Worm (Caenorhabditis elegans) whole organism, young adult: ENCODE measurements around the gene cpr-2.

Experiments
- B0261.1 ChIP-seq: sonication (generic microtip); optimal IDR thresholded peaks from 2 replicates; lab custom pipeline; 2016; ENCODE audit warnings: mild to moderate bottlenecking, missing genetic modification characterization, moderate library complexity, missing compliant biosample characterization
- B0336.3 ChIP-seq: fragments of 200-800 bp; sonication (Bioruptor generic); IDR thresholded peaks from 2 replicates; pipeline ENCODE4 v1.3.6; 2022; ENCODE audit warnings: missing genetic modification characterization, missing compliant biosample characterization
- D2030.7 ChIP-seq: fragments of 200-800 bp; sonication (Bioruptor generic); IDR thresholded peaks from 2 replicates; pipeline ENCODE4 v1.3.6; 2022; ENCODE audit warnings: missing genetic modification reagents, missing genetic modification characterization, missing compliant biosample characterization
- F10E7.11 ChIP-seq: sonication (generic microtip); optimal IDR thresholded peaks from 2 replicates; lab custom pipeline; 2017; ENCODE audit warnings: mild to moderate bottlenecking, missing genetic modification characterization, moderate library complexity, missing compliant biosample characterization
- F22D6.2 ChIP-seq: sonication (generic microtip); optimal IDR thresholded peaks from 2 replicates; lab custom pipeline; 2016; ENCODE audit warnings: mild to moderate bottlenecking, missing genetic modification characterization, missing compliant biosample characterization
- F23B12.7 ChIP-seq: sonication (generic microtip); optimal IDR thresholded peaks from 2 replicates; lab custom pipeline; 2017; ENCODE audit warnings: missing genetic modification characterization, mild to moderate bottlenecking, missing compliant biosample characterization, antibody characterized with exemption, moderate library complexity; ENCODE audit not compliant: insufficient read depth
- F39B2.1 ChIP-seq: fragments of 200-800 bp; sonication (Bioruptor generic); IDR thresholded peaks from 2 replicates; pipeline ENCODE4 v1.3.6; 2022; ENCODE audit warnings: missing genetic modification reagents, missing genetic modification characterization, missing compliant biosample characterization
- F49E8.2 ChIP-seq: sonication (generic microtip); optimal IDR thresholded peaks from 3 replicates; lab custom pipeline; 2017; ENCODE audit warnings: missing genetic modification characterization, mild to moderate bottlenecking, missing compliant biosample characterization, antibody characterized with exemption, moderate library complexity; ENCODE audit not compliant: insufficient read depth
- F57C9.4 ChIP-seq: sonication (generic microtip); optimal IDR thresholded peaks from 2 replicates; lab custom pipeline; 2017; ENCODE audit warnings: mild to moderate bottlenecking, missing genetic modification characterization, missing compliant biosample characterization
- ama-1 ChIP-seq, 3 experiments: fragments of 150-350 bp in 1 of 3; sonication (generic microtip) in 2 of 3; optimal IDR thresholded peaks; 2 replicates each; lab custom pipeline; 2014 to 2018; ENCODE audit warnings: missing biosample characterization in 2 of 3, missing genetic modification characterization in 2 of 3, missing genetic modification reagents in 2 of 3
- aptf-2 ChIP-seq: fragments of 200-800 bp; sonication (Bioruptor generic); conservative IDR thresholded peaks from 2 replicates; pipeline ENCODE4 v1.3.6; 2022; ENCODE audit warnings: missing genetic modification reagents, missing genetic modification characterization, missing compliant biosample characterization
- atf-7 ChIP-seq: sonication (generic microtip); optimal IDR thresholded peaks from 2 replicates; lab custom pipeline; 2017; ENCODE audit warnings: mild to moderate bottlenecking, missing genetic modification characterization, missing compliant biosample characterization
- attf-6 ChIP-seq: fragments of 200-800 bp; sonication (Bioruptor generic); IDR thresholded peaks from 2 replicates; pipeline ENCODE4 v1.3.6; 2022; ENCODE audit warnings: missing genetic modification reagents, missing genetic modification characterization, missing compliant biosample characterization
- ccch-3 ChIP-seq: fragments of 200-800 bp; sonication (Bioruptor generic); optimal IDR thresholded peaks from 2 replicates; lab custom pipeline; 2018; ENCODE audit warnings: mild to moderate bottlenecking, missing genetic modification characterization, missing compliant biosample characterization
- cebp-1 ChIP-seq, 2 experiments: fragments of 200-800 bp in 1 of 2; sonication (Bioruptor generic) in 1 of 2; sonication (generic microtip) in 1 of 2; IDR thresholded peaks in 1 of 2; optimal IDR thresholded peaks in 1 of 2; 2 replicates each; pipeline versions ENCODE4 v1.3.6 to Lab custom; 2017 to 2022; ENCODE audit warnings: missing compliant biosample characterization in 2 of 2, missing genetic modification characterization in 2 of 2, mild to moderate bottlenecking in 1 of 2, missing genetic modification reagents in 1 of 2, moderate library complexity in 1 of 2
- ceh-27 ChIP-seq: fragments of 200-800 bp; sonication (Bioruptor generic); optimal IDR thresholded peaks from 2 replicates; lab custom pipeline; 2018; ENCODE audit warnings: mild to moderate bottlenecking, missing genetic modification characterization, moderate library complexity, missing compliant biosample characterization
- ceh-40 ChIP-seq: fragments of 200-800 bp; sonication (Bioruptor generic); IDR thresholded peaks from 2 replicates; pipeline ENCODE4 v1.3.6; 2022; ENCODE audit warnings: missing genetic modification characterization, missing compliant biosample characterization
- ceh-91 ChIP-seq: fragments of 200-800 bp; sonication (Bioruptor generic); IDR thresholded peaks from 2 replicates; pipeline ENCODE4 v1.3.6; 2022; ENCODE audit warnings: missing genetic modification reagents, missing genetic modification characterization, missing compliant biosample characterization
- chd-7 ChIP-seq: sonication (generic microtip); optimal IDR thresholded peaks from 2 replicates; lab custom pipeline; 2016; ENCODE audit warnings: mild to moderate bottlenecking, missing genetic modification characterization, moderate library complexity, missing compliant biosample characterization
- dpl-1 ChIP-seq: fragments of 150-350 bp; optimal IDR thresholded peaks from 2 replicates; lab custom pipeline; 2014; ENCODE audit warnings: missing biosample characterization, missing genetic modification reagents, missing genetic modification characterization
- fkh-3 ChIP-seq: sonication (generic microtip); optimal IDR thresholded peaks from 2 replicates; lab custom pipeline; 2016; ENCODE audit warnings: mild to moderate bottlenecking, missing genetic modification characterization, missing compliant biosample characterization
- him-1 ChIP-seq: sonication (generic microtip); optimal IDR thresholded peaks from 2 replicates; lab custom pipeline; 2016; ENCODE audit warnings: missing genotype, missing genetic modification reagents, missing genetic modification characterization, missing compliant biosample characterization
- hlh-26 ChIP-seq: fragments of 200-800 bp; sonication (Bioruptor generic); conservative IDR thresholded peaks from 2 replicates; pipeline ENCODE4 v1.3.6; 2022; ENCODE audit warnings: missing genetic modification reagents, missing genetic modification characterization, missing compliant biosample characterization
- hrde-1 ChIP-seq: sonication (generic microtip); optimal IDR thresholded peaks from 2 replicates; lab custom pipeline; 2016; ENCODE audit warnings: missing genetic modification characterization, mild to moderate bottlenecking, missing compliant biosample characterization, moderate library complexity, missing genotype, missing genetic modification reagents, borderline replicate concordance
- lag-1 ChIP-seq: fragments of 200-800 bp; sonication (Bioruptor generic); IDR thresholded peaks from 2 replicates; pipeline ENCODE4 v1.3.6; 2022; ENCODE audit warnings: missing genetic modification reagents, missing genetic modification characterization, missing compliant biosample characterization
- let-526 ChIP-seq: fragments of 200-800 bp; sonication (Bioruptor generic); IDR thresholded peaks from 2 replicates; pipeline ENCODE4 v1.3.6; 2022; ENCODE audit warnings: missing genetic modification reagents, missing genetic modification characterization, missing compliant biosample characterization
- let-607 ChIP-seq, 2 experiments: fragments of 200-800 bp in 1 of 2; sonication (Bioruptor generic) in 1 of 2; sonication (generic microtip) in 1 of 2; optimal IDR thresholded peaks; 2 replicates each; lab custom pipeline; 2016 to 2018; ENCODE audit warnings: mild to moderate bottlenecking in 2 of 2, missing compliant biosample characterization in 2 of 2, missing genetic modification characterization in 2 of 2, moderate library complexity in 2 of 2, missing genotype in 1 of 2
- lin-26 ChIP-seq: fragments of 200-800 bp; sonication (Bioruptor generic); IDR thresholded peaks from 2 replicates; pipeline ENCODE4 v1.3.6; 2022; ENCODE audit warnings: missing genetic modification reagents, missing genetic modification characterization, missing compliant biosample characterization
- lir-1 ChIP-seq: fragments of 200-800 bp; sonication (Bioruptor generic); conservative IDR thresholded peaks from 2 replicates; pipeline ENCODE4 v1.3.6; 2022; ENCODE audit warnings: missing genetic modification reagents, missing genetic modification characterization, missing compliant biosample characterization
- lsl-1 ChIP-seq: fragments of 200-800 bp; sonication (Bioruptor generic); optimal IDR thresholded peaks from 2 replicates; lab custom pipeline; 2018; ENCODE audit warnings: mild to moderate bottlenecking, missing genetic modification characterization, moderate library complexity, missing compliant biosample characterization
- madf-10 ChIP-seq: sonication (generic microtip); optimal IDR thresholded peaks from 2 replicates; lab custom pipeline; 2016; ENCODE audit warnings: mild to moderate bottlenecking, missing genetic modification characterization, missing compliant biosample characterization
- mel-28 ChIP-seq: sonication (generic microtip); optimal IDR thresholded peaks from 2 replicates; lab custom pipeline; 2016; ENCODE audit warnings: borderline replicate concordance, mild to moderate bottlenecking, missing genetic modification characterization, missing compliant biosample characterization
- nfya-1 ChIP-seq: sonication (generic microtip); optimal IDR thresholded peaks from 2 replicates; lab custom pipeline; 2017; ENCODE audit warnings: antibody characterized with exemption, missing compliant biosample characterization, missing genetic modification characterization, borderline replicate concordance; ENCODE audit not compliant: insufficient read depth
- nhr-90 ChIP-seq: sonication (generic microtip); optimal IDR thresholded peaks from 2 replicates; lab custom pipeline; 2016; ENCODE audit warnings: missing genotype, mild to moderate bottlenecking, missing genetic modification characterization, missing compliant biosample characterization
- snpc-4 ChIP-seq, 5 experiments: fragments of 150-350 bp in 1 of 5; sonication (generic microtip) in 4 of 5; optimal IDR thresholded peaks; 2 replicates each; lab custom pipeline; 2014 to 2018; ENCODE audit warnings: missing genetic modification characterization in 5 of 5, missing biosample characterization in 3 of 5, antibody characterized with exemption in 2 of 5, mild to moderate bottlenecking in 2 of 5, missing compliant biosample characterization in 2 of 5, missing genotype in 2 of 5, moderate library complexity in 2 of 5, missing genetic modification reagents in 1 of 5
- zfh-2 ChIP-seq: fragments of 200-800 bp; sonication (Bioruptor generic); conservative IDR thresholded peaks from 2 replicates; pipeline ENCODE4 v1.3.6; 2022; ENCODE audit warnings: missing genetic modification reagents, missing genetic modification characterization, missing compliant biosample characterization
- ztf-18 ChIP-seq: sonication (generic microtip); optimal IDR thresholded peaks from 2 replicates; lab custom pipeline; 2016; ENCODE audit warnings: missing genotype, mild to moderate bottlenecking, missing genetic modification characterization, missing compliant biosample characterization
- ztf-26 ChIP-seq: sonication (generic microtip); optimal IDR thresholded peaks from 2 replicates; lab custom pipeline; 2017; ENCODE audit warnings: missing genetic modification characterization, missing compliant biosample characterization
- ztf-3 ChIP-seq: fragments of 200-800 bp; sonication (Bioruptor generic); optimal IDR thresholded peaks from 2 replicates; lab custom pipeline; 2018; ENCODE audit warnings: mild to moderate bottlenecking, missing genetic modification characterization, missing compliant biosample characterization

cpr-2 gene

DNA sequence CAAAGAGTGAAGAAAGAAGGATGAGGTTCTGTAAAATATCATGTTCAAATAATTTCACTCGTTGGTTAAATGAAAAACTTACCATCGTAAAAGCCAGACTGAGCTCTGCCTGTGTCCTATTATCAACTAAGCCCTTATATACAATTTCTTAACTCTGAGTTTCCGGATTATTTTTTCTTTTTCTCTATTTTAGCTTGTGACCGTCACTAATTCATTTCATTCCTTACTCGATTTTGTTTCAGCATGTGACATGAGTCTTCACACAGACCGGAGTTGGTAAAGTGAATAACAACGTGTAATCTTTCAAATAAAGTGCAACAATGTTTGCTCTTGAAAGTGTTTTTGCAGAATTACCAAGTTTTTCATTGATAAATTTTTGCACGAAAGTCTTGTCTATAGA, at the start of gene cpr-2:
cpr-2 (minus strand) TSS at position 101 of the 400 bp plus-strand sequence.
- TF ChIP-seq nfya-1 (tag; lab: Kevin White, UChicago) (no peak), ztf-3 (no peak), chd-7 (no peak), let-526 (no peak), atf-7 (no peak), madf-10 (no peak), F57C9.4 (tag; lab: Kevin White, UChicago) (no peak), snpc-4 (GFP tag; optimal IDR thresholded peaks at IDR 0.05; lab: Kevin White, UChicago) (no peak), snpc-4 (tag; optimal IDR thresholded peaks at IDR 0.05; lab: Kevin White, UChicago) (no peak), lin-26 (GFP tag; lab: Robert Waterston, UW) (no peak), D2030.7 (GFP tag; lab: Robert Waterston, UW) (no peak), F39B2.1 (GFP tag; lab: Robert Waterston, UW) (no peak)

DNA sequence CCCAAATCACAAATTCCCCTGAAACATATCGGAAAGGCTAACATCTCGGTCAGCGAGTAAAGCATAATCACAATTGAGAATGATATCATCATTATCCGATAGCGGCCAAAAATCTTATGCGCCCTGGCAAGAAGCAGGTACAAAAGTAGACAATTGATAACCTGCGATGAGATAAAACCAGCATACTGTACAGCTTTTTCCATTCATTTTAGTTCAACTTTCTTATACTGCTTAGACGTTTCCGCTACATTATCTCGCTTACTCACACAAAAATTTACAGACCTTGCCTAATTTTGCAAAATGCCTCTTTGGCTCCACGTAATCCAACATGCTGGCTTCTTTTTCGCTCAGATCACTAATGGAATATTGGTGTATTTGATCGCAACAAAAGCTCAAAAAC, 49.1 kb upstream of the cpr-2 start, which contains the start of gene str-150:
str-150 (plus strand) TSS at position 301 of the 400 bp plus-strand sequence.
- no peak for TF ChIP-seq cebp-1 (GFP tag; IDR thresholded peaks at IDR 0.05; lab: Robert Waterston, UW)
- no peak for TF ChIP-seq cebp-1 (tag; optimal IDR thresholded peaks at IDR 0.05; lab: Kevin White, UChicago)
- no peak for TF ChIP-seq F23B12.7 (tag; lab: Kevin White, UChicago)
- no peak for TF ChIP-seq dpl-1
- no peak for TF ChIP-seq lag-1 (GFP tag; lab: Robert Waterston, UW)
- TF ChIP-seq let-607 (tag; optimal IDR thresholded peaks at IDR 0.05; lab: Kevin White, UChicago), result no peak
- no peak for TF ChIP-seq F49E8.2 (tag; lab: Kevin White, UChicago)
- no peak for TF ChIP-seq attf-6 (GFP tag; lab: Robert Waterston, UW)
- no peak for TF ChIP-seq lsl-1 (GFP tag; lab: Kevin White, UChicago)
- no peak for TF ChIP-seq nhr-90

DNA sequence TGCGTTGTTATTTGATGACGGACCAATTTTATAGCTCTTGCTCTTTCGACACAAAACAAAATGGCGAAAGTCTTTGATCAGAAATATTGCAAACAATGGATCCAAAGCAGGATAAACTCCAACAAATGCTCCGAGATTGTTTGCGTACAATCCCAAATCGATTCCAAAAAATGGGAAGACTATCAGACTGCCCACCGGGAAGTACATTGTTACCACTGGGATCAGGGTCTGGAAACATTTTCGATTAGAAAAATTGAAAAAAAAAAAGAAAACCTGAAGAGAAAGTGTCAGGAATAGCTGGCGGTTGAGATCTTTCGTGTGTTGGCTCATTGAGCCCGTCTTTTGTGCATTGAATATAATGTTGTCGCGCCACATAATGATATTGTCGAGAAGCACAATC, 47.2 kb upstream of the cpr-2 start:
- TF ChIP-seq ceh-27 (GFP tag; lab: Kevin White, UChicago), result no peak
- TF ChIP-seq lir-1 (GFP tag; lab: Robert Waterston, UW), result no peak
- no peak for TF ChIP-seq ama-1 (optimal IDR thresholded peaks at IDR 0.05; lab: Kevin White, UChicago)
- TF ChIP-seq ama-1 (GFP tag; optimal IDR thresholded peaks at IDR 0.05; lab: Kevin White, UChicago), result no peak
- TF ChIP-seq dpl-1, result no peak
- TF ChIP-seq F22D6.2 (tag; lab: Kevin White, UChicago), result no peak
- no peak for TF ChIP-seq aptf-2
- no peak for TF ChIP-seq fkh-3
- TF ChIP-seq him-1 (tag; lab: Kevin White, UChicago), result no peak
- TF ChIP-seq hrde-1 (tag; lab: Kevin White, UChicago), result no peak
- TF ChIP-seq ceh-91 (GFP tag; lab: Robert Waterston, UW), result no peak
- TF ChIP-seq F10E7.11 (tag; lab: Kevin White, UChicago), result no peak
- TF ChIP-seq B0261.1 (tag; lab: Kevin White, UChicago), result no peak

DNA sequence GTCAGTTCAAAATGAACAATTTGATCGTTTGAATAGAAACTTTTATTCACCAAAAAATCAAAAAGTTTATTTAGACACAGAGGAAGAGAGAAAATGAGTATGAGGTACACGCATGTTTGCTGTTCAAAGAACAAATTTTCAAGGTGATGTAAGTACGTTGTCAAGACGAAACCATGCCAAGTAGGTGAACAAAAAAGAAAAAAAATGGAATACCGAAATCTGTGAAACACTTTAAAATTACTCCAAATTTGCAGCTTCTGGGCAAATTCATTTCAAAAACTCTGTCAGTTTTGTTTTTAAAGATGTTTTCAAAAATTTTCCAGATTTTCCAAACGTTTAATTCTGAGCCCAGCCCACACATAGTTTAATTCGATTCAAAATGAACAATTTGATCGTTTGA, 46.5 kb upstream of the cpr-2 start, which contains the start of gene nhr-271:
nhr-271 (minus strand) TSS at position 101 of the 400 bp plus-strand sequence.
- TF ChIP-seq mel-28 (tag; lab: Kevin White, UChicago) (no peak), nfya-1 (tag; lab: Kevin White, UChicago) (no peak), F22D6.2 (tag; lab: Kevin White, UChicago) (no peak), ztf-26 (no peak), ccch-3 (GFP tag; lab: Kevin White, UChicago) (no peak), snpc-4 (GFP tag; optimal IDR thresholded peaks at IDR 0.05; lab: Kevin White, UChicago) (no peak), snpc-4 (tag; optimal IDR thresholded peaks at IDR 0.05; lab: Kevin White, UChicago) (no peak), ceh-40 (GFP tag; lab: Robert Waterston, UW) (no peak), B0336.3 (no peak), hlh-26 (GFP tag; lab: Robert Waterston, UW) (no peak), zfh-2 (GFP tag; lab: Robert Waterston, UW) (no peak), ceh-91 (GFP tag; lab: Robert Waterston, UW) (no peak), let-526 (no peak), ztf-18 (tag; lab: Kevin White, UChicago) (no peak)
